Worm (Caenorhabditis elegans) whole organism, L3 larva: ENCODE data around the gene cdka-1.

Source experiments
- R02D3.7 ChIP-seq: fragments of 150-350 bp; optimal IDR thresholded peaks from 2 replicates; lab custom pipeline; 2014; ENCODE audit warnings: missing biosample characterization, missing genetic modification characterization
- aly-2 ChIP-seq: fragments of 150-350 bp; optimal IDR thresholded peaks from 2 replicates; lab custom pipeline; 2014; ENCODE audit warnings: missing biosample characterization, missing genetic modification characterization
- ceh-16 ChIP-seq: sonication (generic microtip); optimal IDR thresholded peaks from 2 replicates; lab custom pipeline; 2017; ENCODE audit warnings: missing biosample characterization, missing genetic modification characterization
- ceh-28 ChIP-seq: fragments of 150-350 bp; optimal IDR thresholded peaks from 2 replicates; lab custom pipeline; 2014; ENCODE audit warnings: missing biosample characterization, missing genetic modification reagents, missing genetic modification characterization
- ceh-82 ChIP-seq: fragments of 150-350 bp; optimal IDR thresholded peaks from 2 replicates; lab custom pipeline; 2014; ENCODE audit warnings: missing biosample characterization, missing genetic modification characterization
- ceh-9 ChIP-seq: sonication (generic microtip); optimal IDR thresholded peaks from 2 replicates; lab custom pipeline; 2018; ENCODE audit warnings: missing biosample characterization, missing genetic modification characterization
- daf-12 ChIP-seq: fragments of 150-350 bp; optimal IDR thresholded peaks from 2 replicates; lab custom pipeline; 2014; ENCODE audit warnings: missing biosample characterization, missing genetic modification reagents, missing genetic modification characterization
- egl-27 ChIP-seq: sonication (generic microtip); optimal IDR thresholded peaks from 4 replicates; lab custom pipeline; 2017; ENCODE audit warnings: missing biosample characterization, missing genetic modification reagents, missing genetic modification characterization
- egl-5 ChIP-seq: fragments of 150-350 bp; optimal IDR thresholded peaks from 2 replicates; lab custom pipeline; 2017; ENCODE audit warnings: missing biosample characterization, missing genetic modification reagents, missing genetic modification characterization, inconsistent platforms
- elt-1 ChIP-seq: fragments of 150-350 bp; optimal IDR thresholded peaks from 2 replicates; lab custom pipeline; 2014; ENCODE audit warnings: missing biosample characterization, missing genetic modification characterization
- elt-2 ChIP-seq: sonication (generic microtip); optimal IDR thresholded peaks from 2 replicates; lab custom pipeline; 2016; ENCODE audit warnings: missing genetic modification reagents, mild to moderate bottlenecking, missing genetic modification characterization, missing compliant biosample characterization
- elt-3 ChIP-seq, 3 experiments: fragments of 150-350 bp in 1 of 3; sonication (generic microtip) in 2 of 3; optimal IDR thresholded peaks; 2 replicates in 2 of 3; 4 replicates in 1 of 3; lab custom pipeline; 2014 to 2017; ENCODE audit warnings: missing biosample characterization in 3 of 3, missing genetic modification characterization in 3 of 3
- eor-1 ChIP-seq, 2 experiments: fragments of 150-350 bp; optimal IDR thresholded peaks; 2 replicates each; lab custom pipeline; 2014 to 2018; ENCODE audit warnings: missing biosample characterization in 2 of 2, missing genetic modification characterization in 2 of 2
- fkh-10 ChIP-seq: sonication (generic microtip); optimal IDR thresholded peaks from 2 replicates; lab custom pipeline; 2017; ENCODE audit warnings: missing biosample characterization, missing genetic modification reagents, missing genetic modification characterization
- fos-1 ChIP-seq: fragments of 150-350 bp; optimal IDR thresholded peaks from 2 replicates; lab custom pipeline; 2014; ENCODE audit warnings: missing biosample characterization, missing genetic modification characterization
- hmg-11 ChIP-seq: sonication (generic microtip); optimal IDR thresholded peaks from 2 replicates; lab custom pipeline; 2016; ENCODE audit warnings: missing genetic modification characterization, missing compliant biosample characterization
- jun-1 ChIP-seq: fragments of 150-350 bp; optimal IDR thresholded peaks from 2 replicates; lab custom pipeline; 2014; ENCODE audit warnings: missing biosample characterization, missing genetic modification reagents, missing genetic modification characterization
- lin-15B ChIP-seq: fragments of 150-350 bp; optimal IDR thresholded peaks from 2 replicates; lab custom pipeline; 2014; ENCODE audit warnings: missing biosample characterization, missing genetic modification characterization
- lin-39 ChIP-seq: fragments of 150-350 bp; optimal IDR thresholded peaks from 2 replicates; lab custom pipeline; 2018; ENCODE audit warnings: missing biosample characterization, missing genetic modification reagents, missing genetic modification characterization
- lsy-12 ChIP-seq: sonication (generic microtip); optimal IDR thresholded peaks from 2 replicates; lab custom pipeline; 2016; ENCODE audit warnings: mild to moderate bottlenecking, missing genetic modification characterization, missing compliant biosample characterization
- mdl-1 ChIP-seq: fragments of 150-350 bp; optimal IDR thresholded peaks from 2 replicates; lab custom pipeline; 2014; ENCODE audit warnings: missing biosample characterization, missing genetic modification characterization
- nfya-1 ChIP-seq: sonication (generic microtip); optimal IDR thresholded peaks from 2 replicates; lab custom pipeline; 2017; ENCODE audit warnings: missing genetic modification characterization, mild to moderate bottlenecking, missing compliant biosample characterization, antibody characterized with exemption, moderate library complexity; ENCODE audit not compliant: insufficient read depth
- nhr-11 ChIP-seq: fragments of 150-350 bp; optimal IDR thresholded peaks from 2 replicates; lab custom pipeline; 2014; ENCODE audit warnings: missing biosample characterization, missing genetic modification characterization
- nhr-12 ChIP-seq: fragments of 150-350 bp; optimal IDR thresholded peaks from 2 replicates; lab custom pipeline; 2014; ENCODE audit warnings: missing biosample characterization, missing genetic modification characterization
- nhr-23 ChIP-seq: fragments of 150-350 bp; optimal IDR thresholded peaks from 2 replicates; lab custom pipeline; 2014; ENCODE audit warnings: missing biosample characterization, missing genetic modification reagents, missing genetic modification characterization
- nhr-237 ChIP-seq: fragments of 150-350 bp; optimal IDR thresholded peaks from 2 replicates; lab custom pipeline; 2014; ENCODE audit warnings: missing biosample characterization, missing genetic modification characterization
- nhr-25 ChIP-seq: sonication (generic microtip); optimal IDR thresholded peaks from 2 replicates; lab custom pipeline; 2017; ENCODE audit warnings: missing biosample characterization, missing genetic modification characterization
- nhr-28 ChIP-seq: fragments of 150-350 bp; optimal IDR thresholded peaks from 2 replicates; lab custom pipeline; 2014; ENCODE audit warnings: missing biosample characterization, missing genetic modification characterization
- nhr-43 ChIP-seq: sonication (generic microtip); optimal IDR thresholded peaks from 2 replicates; lab custom pipeline; 2016; ENCODE audit warnings: mild to moderate bottlenecking, missing genetic modification characterization, missing compliant biosample characterization; ENCODE audit not compliant: poor library complexity, severe bottlenecking
- nhr-67 ChIP-seq: fragments of 150-350 bp; optimal IDR thresholded peaks from 2 replicates; lab custom pipeline; 2014; ENCODE audit warnings: missing biosample characterization, missing genetic modification characterization
- nhr-76 ChIP-seq: fragments of 150-350 bp; sonication (generic microtip); optimal IDR thresholded peaks from 5 replicates; lab custom pipeline; 2014; ENCODE audit warnings: missing biosample characterization, missing genetic modification characterization
- nhr-77 ChIP-seq: fragments of 150-350 bp; optimal IDR thresholded peaks from 2 replicates; lab custom pipeline; 2014; ENCODE audit warnings: missing biosample characterization, missing genetic modification characterization
- pha-4 ChIP-seq: fragments of 150-350 bp; optimal IDR thresholded peaks from 2 replicates; lab custom pipeline; 2014; ENCODE audit warnings: missing biosample characterization, missing genetic modification reagents, missing genetic modification characterization
- sea-2 ChIP-seq: fragments of 150-350 bp; sonication (generic microtip); optimal IDR thresholded peaks from 4 replicates; lab custom pipeline; 2014; ENCODE audit warnings: missing biosample characterization, missing genetic modification reagents, missing genetic modification characterization
- skn-1 ChIP-seq: fragments of 150-350 bp; optimal IDR thresholded peaks from 2 replicates; lab custom pipeline; 2014; ENCODE audit warnings: missing biosample characterization, missing genetic modification characterization
- snpc-4 ChIP-seq: fragments of 150-350 bp; optimal IDR thresholded peaks from 2 replicates; lab custom pipeline; 2014; ENCODE audit warnings: missing biosample characterization, missing genetic modification characterization
- tbx-2 ChIP-seq: sonication (generic microtip); optimal IDR thresholded peaks from 2 replicates; lab custom pipeline; 2016; ENCODE audit warnings: mild to moderate bottlenecking, missing genetic modification characterization, missing compliant biosample characterization
- unc-39 ChIP-seq: sonication (generic microtip); optimal IDR thresholded peaks from 4 replicates; lab custom pipeline; 2017; ENCODE audit warnings: missing biosample characterization, missing genetic modification characterization
- unc-62 ChIP-seq: fragments of 150-350 bp; sonication (generic microtip); optimal IDR thresholded peaks from 4 replicates; lab custom pipeline; 2014; ENCODE audit warnings: missing biosample characterization, missing genetic modification reagents, missing genetic modification characterization
- zag-1 ChIP-seq: fragments of 150-350 bp; optimal IDR thresholded peaks from 2 replicates; lab custom pipeline; 2014; ENCODE audit warnings: missing biosample characterization, missing genetic modification characterization
- ztf-11 ChIP-seq: fragments of 150-350 bp; optimal IDR thresholded peaks from 2 replicates; lab custom pipeline; 2014; ENCODE audit warnings: missing biosample characterization, missing genetic modification characterization
- ztf-4 ChIP-seq: fragments of 150-350 bp; optimal IDR thresholded peaks from 2 replicates; lab custom pipeline; 2014; ENCODE audit warnings: missing biosample characterization, missing genetic modification characterization

The cdka-1 gene

ce11 chrIII:4658384-4658844 is at the start of gene cdka-1:
TSS of gene cdka-1 (plus strand) at chrIII:4658794.
- no peak for TF ChIP-seq nhr-67 (tag; lab: Kevin White, UChicago)
- TF ChIP-seq ztf-11 (tag; lab: Kevin White, UChicago), result no peak
- no peak for TF ChIP-seq elt-1 (tag; lab: Kevin White, UChicago)
- TF ChIP-seq lin-15B (tag; lab: Kevin White, UChicago), result no peak
- TF ChIP-seq lin-39, result peak; percentile 36
- peak; percentile 38 for TF ChIP-seq nfya-1 (tag; lab: Kevin White, UChicago)

ce11 chrIII:4612334-4612953 is 46.1 kb upstream of the cdka-1 start, which contains the start of gene sel-2:
TSS of gene sel-2 (minus strand) at chrIII:4612384.
- TF ChIP-seq ceh-82 (tag; lab: Kevin White, UChicago), result no peak
- TF ChIP-seq nhr-12, result no peak
- TF ChIP-seq egl-5 (tag; lab: Kevin White, UChicago), result no peak
- no peak for TF ChIP-seq mdl-1 (tag; lab: Kevin White, UChicago)
- no peak for TF ChIP-seq egl-27 (tag; lab: Kevin White, UChicago)
- TF ChIP-seq R02D3.7 (tag; lab: Kevin White, UChicago), result no peak
- TF ChIP-seq ztf-4, result no peak
- no peak for TF ChIP-seq fkh-10 (GFP tag; lab: Kevin White, UChicago)
- TF ChIP-seq nhr-23 (tag; lab: Kevin White, UChicago), result no peak
- TF ChIP-seq jun-1 (tag; lab: Kevin White, UChicago), result no peak
- TF ChIP-seq snpc-4 (tag; lab: Kevin White, UChicago), result peak; percentile 65
- no peak for TF ChIP-seq unc-62 (GFP tag; lab: Kevin White, UChicago)
- TF ChIP-seq nhr-11, result no peak
- no peak for TF ChIP-seq elt-3 (tag; optimal IDR thresholded peaks at IDR 0.05; lab: Kevin White, UChicago)
- no peak for TF ChIP-seq ztf-11 (tag; lab: Kevin White, UChicago)
- TF ChIP-seq nhr-67 (tag; lab: Kevin White, UChicago), result no peak
- TF ChIP-seq nhr-237 (tag; lab: Kevin White, UChicago), result no peak
- no peak for TF ChIP-seq elt-1 (tag; lab: Kevin White, UChicago)
- TF ChIP-seq nfya-1 (tag; lab: Kevin White, UChicago), result peak; percentile 36
- TF ChIP-seq daf-12, result no peak
- TF ChIP-seq nhr-76 (tag; lab: Kevin White, UChicago), result no peak
- TF ChIP-seq ceh-16 (tag; lab: Kevin White, UChicago), result no peak
- TF ChIP-seq ceh-9 (tag; lab: Kevin White, UChicago), result no peak
- TF ChIP-seq aly-2 (tag; lab: Kevin White, UChicago), result no peak
- TF ChIP-seq lin-15B (tag; lab: Kevin White, UChicago), result peak; percentile 0
- no peak for TF ChIP-seq zag-1 (tag; lab: Kevin White, UChicago)
- TF ChIP-seq hmg-11 (tag; lab: Kevin White, UChicago), result peak; percentile 61
- TF ChIP-seq tbx-2, result no peak
- TF ChIP-seq elt-2 (tag; lab: Kevin White, UChicago), result no peak
- no peak for TF ChIP-seq nhr-28 (tag; lab: Kevin White, UChicago)
- TF ChIP-seq nhr-43 (tag; lab: Kevin White, UChicago), result no peak
- TF ChIP-seq fos-1 (tag; lab: Kevin White, UChicago), result no peak
- no peak for TF ChIP-seq nhr-77 (tag; lab: Kevin White, UChicago)
- no peak for TF ChIP-seq lin-39
- no peak for TF ChIP-seq eor-1 (tag; optimal IDR thresholded peaks at IDR 0.05; lab: Kevin White, UChicago)
- no peak for TF ChIP-seq skn-1
- no peak for TF ChIP-seq ceh-28 (tag; lab: Kevin White, UChicago)
- TF ChIP-seq lsy-12 (tag; lab: Kevin White, UChicago), result no peak
- peak; percentile 39 for TF ChIP-seq nhr-25
- no peak for TF ChIP-seq unc-39 (tag; lab: Kevin White, UChicago)
- peak; percentile 57 for TF ChIP-seq pha-4 (tag; lab: Kevin White, UChicago)
- no peak for TF ChIP-seq sea-2 (GFP tag; lab: Kevin White, UChicago)
